Fruit fly (Drosophila melanogaster) whole organism: ENCODE results near the gene Leash.

Source experiments
- CG8478 ChIP-seq: fragments of >200 bp; optimal IDR thresholded peaks from 2 replicates; lab custom pipeline; 2018; ENCODE audit warnings: inconsistent platforms
- Dll ChIP-seq: fragments of >200 bp; optimal IDR thresholded peaks from 2 replicates; lab custom pipeline; 2017
- EcR ChIP-seq, 2 experiments: fragments of >200 bp; optimal IDR thresholded peaks; 2 replicates each; lab custom pipeline; 2017; ENCODE audit warnings: missing biosample characterization in 2 of 2, missing genetic modification characterization in 2 of 2, missing genetic modification reagents in 2 of 2
- pan ChIP-seq: fragments of >200 bp; optimal IDR thresholded peaks from 2 replicates; lab custom pipeline; 2017
- psq ChIP-seq: fragments of >200 bp; optimal IDR thresholded peaks from 2 replicates; lab custom pipeline; 2017
- usp ChIP-seq: fragments of >200 bp; optimal IDR thresholded peaks from 2 replicates; lab custom pipeline; 2017; ENCODE audit warnings: missing biosample characterization, missing genetic modification characterization, mixed read lengths

dm6 chr3R:10886462-10887315, 1.3 kb downstream of the Leash start:
- TF ChIP-seq pan (lab: Kevin White, UChicago) (no peak), psq (no peak), usp (GFP tag; lab: Kevin White, UChicago) (no peak), EcR (GFP tag; optimal IDR thresholded peaks at IDR 0.05; lab: Kevin White, UChicago) (no peak), CG8478 (no peak), Dll (lab: Kevin White, UChicago) (peak; percentile 87)
